Worm (Caenorhabditis elegans): ENCODE results near the gene srj-55.

Gene srj-55

ce11 chrV:2857842-2858241, at the start of gene srj-55:
srj-55 (minus strand) TSS chrV:2857942.
- no peak for TF ChIP-seq somi-1 (GFP tag; optimal IDR thresholded peaks at IDR 0.05)
- no peak for TF ChIP-seq ztf-28 (GFP tag; IDR thresholded peaks at IDR 0.05)
- no peak for TF ChIP-seq bed-1 (GFP tag; IDR thresholded peaks at IDR 0.05)
- no peak for TF ChIP-seq C06A6.2 (GFP tag; conservative IDR thresholded peaks at IDR 0.05)
- TF ChIP-seq K11D2.4 (GFP tag; IDR thresholded peaks at IDR 0.05), result no peak
- TF ChIP-seq F23B12.7 (tag; optimal IDR thresholded peaks at IDR 0.05; ENCODE audit: insufficient read depth), result no peak
- no peak for TF ChIP-seq lsy-27 (tag; optimal IDR thresholded peaks at IDR 0.05; ENCODE audit: borderline replicate concordance, insufficient read depth)
- TF ChIP-seq rec-8 (tag; optimal IDR thresholded peaks at IDR 0.05), result no peak
- no peak for TF ChIP-seq T26A5.8 (tag; optimal IDR thresholded peaks at IDR 0.05)
- TF ChIP-seq attf-3 (GFP tag; conservative IDR thresholded peaks at IDR 0.05), result no peak
- no peak for TF ChIP-seq unc-130 (GFP tag; optimal IDR thresholded peaks at IDR 0.05)
- no peak for TF ChIP-seq attf-6 (GFP tag; IDR thresholded peaks at IDR 0.05)
- no peak for TF ChIP-seq rcor-1 (GFP tag; IDR thresholded peaks at IDR 0.05)
- TF ChIP-seq hmg-1.2 (GFP tag; IDR thresholded peaks at IDR 0.05), result no peak
- TF ChIP-seq hlh-26 (GFP tag; conservative IDR thresholded peaks at IDR 0.05), result no peak
- no peak for TF ChIP-seq Y53G8AR.9 (GFP tag; conservative IDR thresholded peaks at IDR 0.05)

- TF ChIP-seq ceh-100 (GFP tag; IDR thresholded peaks at IDR 0.05) (no peak), C06A6.2 (GFP tag; conservative IDR thresholded peaks at IDR 0.05) (no peak), attf-6 (GFP tag; IDR thresholded peaks at IDR 0.05) (no peak), B0261.1 (tag; optimal IDR thresholded peaks at IDR 0.05) (no peak), hmg-1.2 (GFP tag; IDR thresholded peaks at IDR 0.05) (no peak), hmg-20 (GFP tag; IDR thresholded peaks at IDR 0.05) (no peak), lsl-1 (GFP tag; optimal IDR thresholded peaks at IDR 0.05) (no peak)
Measured at ce11 chrV:2903227-2903626, 45.5 kb upstream of the srj-55 start, which contains the start of gene C31B8.7. C31B8.7 (minus strand) TSS chrV:2903327.

ce11 chrV:2899867-2900266, 42.1 kb upstream of the srj-55 start, which contains the start of gene str-46:
str-46 (minus strand) TSS chrV:2899967.
- no peak for TF ChIP-seq him-1 (tag; optimal IDR thresholded peaks at IDR 0.05)
- no peak for TF ChIP-seq lag-1 (GFP tag; IDR thresholded peaks at IDR 0.05)
- no peak for TF ChIP-seq ceh-58 (GFP tag; IDR thresholded peaks at IDR 0.05)
- no peak for TF ChIP-seq lin-54 (GFP tag; optimal IDR thresholded peaks at IDR 0.05)
- TF ChIP-seq ccch-3 (GFP tag; optimal IDR thresholded peaks at IDR 0.05), result no peak

- TF ChIP-seq attf-5 (GFP tag; optimal IDR thresholded peaks at IDR 0.05) (no peak), fkh-3 (tag; optimal IDR thresholded peaks at IDR 0.05) (no peak), lin-35 (GFP tag; optimal IDR thresholded peaks at IDR 0.05) (no peak)
Measured at ce11 chrV:2896198-2896660, 38.5 kb upstream of the srj-55 start, which contains the start of gene pals-32. pals-32 (plus strand) TSS chrV:2896610.

- TF ChIP-seq attf-5 (GFP tag; optimal IDR thresholded peaks at IDR 0.05), result no peak
- no peak for TF ChIP-seq C17E4.6 (GFP tag; IDR thresholded peaks at IDR 0.05)
- no peak for TF ChIP-seq atf-7 (tag; optimal IDR thresholded peaks at IDR 0.05)
- TF ChIP-seq tlf-1 (GFP tag; optimal IDR thresholded peaks at IDR 0.05), result no peak
Measured at ce11 chrV:2892976-2893375, 35.2 kb upstream of the srj-55 start, which contains the start of gene srh-127. srh-127 (plus strand) TSS chrV:2893276.
